Fruit fly (Drosophila melanogaster): Measurements from ENCODE around the gene tgo.
A peak's percentile ranks its signal among the peaks of the same experiment; 100 is the strongest.

Gene tgo

dm6 chr3R:8969926-8970306, 49.9 kb downstream of the tgo start (continued):
- TF ChIP-seq Eip78C (GFP tag) (peak; percentile 75), eg (GFP tag; IDR thresholded peaks at IDR 0.05) (no peak), Lpt (GFP tag; optimal IDR thresholded peaks at IDR 0.05) (no peak), CG31627 (GFP tag; optimal IDR thresholded peaks at IDR 0.05) (no peak), pdm3 (GFP tag; optimal IDR thresholded peaks at IDR 0.05) (peak; percentile 15), CG10631 (GFP tag; optimal IDR thresholded peaks at IDR 0.05) (no peak), CG1621 (tag; optimal IDR thresholded peaks at IDR 0.05) (no peak), dac (GFP tag; optimal IDR thresholded peaks at IDR 0.05) (no peak), vri (GFP tag; optimal IDR thresholded peaks at IDR 0.05) (no peak), CG8632 (GFP tag; optimal IDR thresholded peaks at IDR 0.05) (peak; percentile 5)

DNA sequence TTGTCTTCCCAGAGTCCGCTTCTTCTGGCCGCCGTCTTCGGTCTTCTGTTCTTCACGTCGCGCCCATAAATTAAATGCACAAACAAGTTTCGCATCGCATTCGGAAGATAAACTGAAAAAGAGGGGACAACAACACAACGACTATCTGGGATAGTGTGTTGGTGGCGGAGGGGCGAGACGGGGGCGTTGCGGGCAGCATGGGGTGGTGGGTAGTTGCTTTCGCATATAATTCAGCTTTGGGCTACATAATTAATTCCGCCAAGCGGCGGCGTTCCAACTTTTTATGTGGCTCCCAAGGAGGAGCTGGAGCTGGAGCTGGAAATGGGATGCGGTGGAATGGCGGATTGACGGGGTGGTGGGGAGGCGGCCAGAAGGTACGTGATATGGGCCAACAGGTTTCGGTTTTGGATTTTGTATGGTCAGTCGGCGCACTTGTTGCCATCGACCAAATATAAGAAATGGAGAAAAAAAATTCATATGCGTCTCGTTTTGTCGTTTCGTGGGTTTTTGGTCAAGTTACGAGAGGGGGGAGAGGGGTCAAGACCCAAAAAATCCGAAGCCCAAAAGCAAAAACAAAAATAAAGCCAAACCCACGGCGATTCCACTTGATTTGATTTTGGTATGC, 50.4 kb downstream of the tgo start:
- TF ChIP-seq CG6854 (GFP tag; optimal IDR thresholded peaks at IDR 0.05) (peak; percentile 66), CG15336 (GFP tag; IDR thresholded peaks at IDR 0.05) (0 out of 2 replicates have a peak, but pooled peaks have one; percentile 6), dsx (GFP tag; optimal IDR thresholded peaks at IDR 0.05; ENCODE audit: poor library complexity, severe bottlenecking) (peak; percentile 4), CG11294 (GFP tag; IDR thresholded peaks at IDR 0.05) (no peak), ss (GFP tag; optimal IDR thresholded peaks at IDR 0.05) (peak in 1 of 2 experiments; percentile 48), Eip75B (GFP tag; optimal IDR thresholded peaks at IDR 0.05) (peak; percentile 31), eg (GFP tag; IDR thresholded peaks at IDR 0.05) (0 out of 3 replicates have a peak, but pooled peaks have one; percentile 8), Sox15 (GFP tag; optimal IDR thresholded peaks at IDR 0.05) (no peak)

DNA sequence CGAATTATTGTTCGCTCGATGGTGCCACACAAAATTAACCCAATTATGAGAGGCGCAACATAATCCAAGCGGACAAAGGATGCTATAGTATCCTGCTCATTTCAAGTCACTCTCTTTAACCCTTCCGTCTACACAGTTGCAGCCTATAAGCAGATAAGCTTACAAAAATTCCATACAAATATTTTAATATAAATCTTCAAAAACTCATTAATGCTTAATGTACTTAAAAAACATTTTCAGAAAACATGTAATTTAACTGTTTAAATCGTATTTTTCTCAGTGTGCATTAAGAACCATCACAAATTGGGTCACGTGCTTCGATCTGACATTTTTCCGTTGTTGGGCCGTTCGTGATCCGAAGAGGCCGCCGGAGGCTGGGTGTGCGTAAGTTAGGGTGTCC, 51.0 kb downstream of the tgo start:
- TF ChIP-seq CG7368 (GFP tag; optimal IDR thresholded peaks at IDR 0.05) (peak; percentile 10), CG3919 (GFP tag; optimal IDR thresholded peaks at IDR 0.05) (peak; percentile 60), net (GFP tag; optimal IDR thresholded peaks at IDR 0.05) (peak; percentile 13), Hr38 (GFP tag; optimal IDR thresholded peaks at IDR 0.05) (no peak), Hr4 (GFP tag; optimal IDR thresholded peaks at IDR 0.05) (no peak), vri (GFP tag; optimal IDR thresholded peaks at IDR 0.05) (peak; percentile 28), fkh (GFP tag; optimal IDR thresholded peaks at IDR 0.05) (no peak), dsx (GFP tag; optimal IDR thresholded peaks at IDR 0.05; ENCODE audit: poor library complexity, severe bottlenecking) (no peak), CG10669 (GFP tag; optimal IDR thresholded peaks at IDR 0.05) (peak; percentile 31), OdsH (GFP tag; optimal IDR thresholded peaks at IDR 0.05) (peak; percentile 61), CG11902 (GFP tag; optimal IDR thresholded peaks at IDR 0.05) (peak; percentile 19), CG32006 (GFP tag; optimal IDR thresholded peaks at IDR 0.05) (peak; percentile 27), CG8632 (GFP tag; optimal IDR thresholded peaks at IDR 0.05) (peak; percentile 63), CG15336 (GFP tag; IDR thresholded peaks at IDR 0.05) (no peak), CG8319 (GFP tag; optimal IDR thresholded peaks at IDR 0.05) (peak; percentile 27), CG6792 (GFP tag; optimal IDR thresholded peaks at IDR 0.05) (peak; percentile 63), Eip78C (GFP tag) (peak; percentile 91), CG8119 (GFP tag; IDR thresholded peaks at IDR 0.05) (no peak), spab (GFP tag; optimal IDR thresholded peaks at IDR 0.05) (peak; percentile 11), Ets21C (GFP tag; optimal IDR thresholded peaks at IDR 0.05) (peak; percentile 58), svp (GFP tag) (peak; percentile 91), Sox15 (GFP tag; optimal IDR thresholded peaks at IDR 0.05) (peak; percentile 5), CG4318 (GFP tag; optimal IDR thresholded peaks at IDR 0.05) (no peak), CG9139 (GFP tag; optimal IDR thresholded peaks at IDR 0.05) (no peak), Hr39 (GFP tag; optimal IDR thresholded peaks at IDR 0.05) (peak; percentile 69), cyc (GFP tag; optimal IDR thresholded peaks at IDR 0.05) (peak; percentile 74), CG6854 (GFP tag; optimal IDR thresholded peaks at IDR 0.05) (no peak), Met (GFP tag; optimal IDR thresholded peaks at IDR 0.05) (peak; percentile 87), CG11294 (GFP tag; IDR thresholded peaks at IDR 0.05) (no peak), dac (GFP tag; optimal IDR thresholded peaks at IDR 0.05) (no peak), CG11762 (GFP tag; optimal IDR thresholded peaks at IDR 0.05; ENCODE audit: insufficient read depth) (peak; percentile 34), CG6276 (GFP tag; optimal IDR thresholded peaks at IDR 0.05) (no peak), CG10631 (GFP tag; optimal IDR thresholded peaks at IDR 0.05) (peak; percentile 25), eg (GFP tag; IDR thresholded peaks at IDR 0.05) (no peak), CG31627 (GFP tag; optimal IDR thresholded peaks at IDR 0.05) (peak; percentile 72), Sox14 (GFP tag; optimal IDR thresholded peaks at IDR 0.05) (peak; percentile 63), CG6163 (GFP tag; IDR thresholded peaks at IDR 0.05) (no peak; the same call in 2 of the 3 replicates), acj6 (GFP tag; optimal IDR thresholded peaks at IDR 0.05) (peak; percentile 63), Blimp-1 (GFP tag; optimal IDR thresholded peaks at IDR 0.05) (no peak), Smox (GFP tag; optimal IDR thresholded peaks at IDR 0.05) (peak; percentile 83), fd85E (GFP tag; optimal IDR thresholded peaks at IDR 0.05) (peak; percentile 10)

All from whole organism, prepupa.